Fruit fly (Drosophila melanogaster): Measurements from ENCODE around the gene TfIIFalpha.

Gene TfIIFalpha

DNA sequence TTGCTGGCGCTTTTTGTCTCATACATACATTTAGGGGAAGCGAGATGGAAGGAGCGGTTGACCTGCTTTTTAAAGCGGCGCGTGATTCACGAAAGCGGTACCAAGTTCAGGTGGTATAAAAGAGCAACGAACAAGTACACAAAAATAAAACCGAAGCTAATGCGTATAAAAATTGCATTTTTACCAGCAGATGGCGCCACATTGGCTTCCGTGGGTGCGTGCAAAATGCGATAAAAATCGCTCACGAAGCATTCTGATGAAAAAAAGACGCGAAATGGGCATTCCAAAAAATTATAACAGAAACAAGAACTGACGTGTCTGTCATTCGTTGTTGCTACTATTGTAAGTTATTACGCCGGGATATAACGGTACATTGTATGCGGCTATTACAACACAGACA lies 42.9 kb downstream of the TfIIFalpha start (continued):
- TF ChIP-seq gt (GFP tag; IDR thresholded peaks at IDR 0.05) (no peak), ssp (GFP tag; IDR thresholded peaks at IDR 0.05) (no peak), cas (GFP tag; IDR thresholded peaks at IDR 0.05) (no peak), cato (GFP tag; optimal IDR thresholded peaks at IDR 0.05; ENCODE audit: borderline replicate concordance) (no peak), Med (GFP tag) (peak; percentile 17), CG2116 (GFP tag; optimal IDR thresholded peaks at IDR 0.05) (no peak), CG9609 (GFP tag; optimal IDR thresholded peaks at IDR 0.05) (no peak), sqz (GFP tag; optimal IDR thresholded peaks at IDR 0.05) (peak; percentile 6), gem (tag; optimal IDR thresholded peaks at IDR 0.05) (no peak), dmrt99B (tag; optimal IDR thresholded peaks at IDR 0.05) (no peak), z (GFP tag; IDR thresholded peaks at IDR 0.05) (no peak), insv (GFP tag; optimal IDR thresholded peaks at IDR 0.05) (no peak), CG6791 (GFP tag; IDR thresholded peaks at IDR 0.05; ENCODE audit: partially characterized antibody) (no peak), pros (GFP tag; optimal IDR thresholded peaks at IDR 0.05) (no peak), MTF-1 (GFP tag; optimal IDR thresholded peaks at IDR 0.05; ENCODE audit: borderline replicate concordance) (no peak), CTCF (GFP tag; optimal IDR thresholded peaks at IDR 0.05) (peak; percentile 87), CG17186 (GFP tag; optimal IDR thresholded peaks at IDR 0.05) (no peak), chinmo (GFP tag; IDR thresholded peaks at IDR 0.05; ENCODE audit: partially characterized antibody) (0 out of 4 replicates have a peak, but pooled peaks have one; percentile 47), nom (GFP tag; optimal IDR thresholded peaks at IDR 0.05) (no peak), pzg (GFP tag; optimal IDR thresholded peaks at IDR 0.05) (no peak), CG14441 (GFP tag; IDR thresholded peaks at IDR 0.05) (no peak), ab (GFP tag; optimal IDR thresholded peaks at IDR 0.05) (no peak), CG6175 (GFP tag; IDR thresholded peaks at IDR 0.05) (no peak), CG9876 (GFP tag; optimal IDR thresholded peaks at IDR 0.05) (no peak), CG10274 (GFP tag; optimal IDR thresholded peaks at IDR 0.05) (no peak), sd (tag; optimal IDR thresholded peaks at IDR 0.05) (peak; percentile 91), sr (GFP tag; IDR thresholded peaks at IDR 0.05) (no peak), corto (GFP tag; optimal IDR thresholded peaks at IDR 0.05) (no peak), H2.0 (GFP tag; IDR thresholded peaks at IDR 0.05) (no peak), Blimp-1 (GFP tag; optimal IDR thresholded peaks at IDR 0.05) (no peak)

DNA sequence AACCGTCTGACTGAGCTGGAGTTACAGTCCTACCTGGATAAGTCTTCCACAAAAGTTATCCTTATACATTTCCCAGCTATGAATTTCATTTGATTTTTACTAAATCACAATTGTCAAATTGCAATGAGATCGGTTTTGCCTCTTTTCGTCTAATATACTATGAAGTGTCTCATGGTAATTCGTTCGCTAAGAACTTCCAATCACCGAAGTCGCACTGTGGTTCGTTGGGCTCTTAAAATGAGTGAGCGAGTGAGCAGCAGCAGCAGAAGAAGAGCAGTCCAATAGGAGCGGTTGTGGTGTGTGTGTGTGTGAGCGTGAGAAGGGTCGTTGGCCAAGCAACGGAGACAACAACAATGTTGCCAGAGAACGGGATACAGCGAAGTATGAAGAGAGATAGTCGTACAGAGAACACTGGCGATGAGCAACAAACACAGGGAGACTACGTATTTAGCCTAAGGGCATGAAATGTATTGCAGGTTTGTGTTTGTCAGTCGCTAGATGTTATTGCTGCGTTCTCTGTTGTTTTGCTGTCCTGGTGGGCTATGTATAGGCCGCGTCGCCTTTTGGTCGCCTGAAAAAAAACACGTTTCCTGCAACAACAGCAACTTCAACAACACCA lies 43.8 kb downstream of the TfIIFalpha start:
- TF ChIP-seq lmd (GFP tag; IDR thresholded peaks at IDR 0.05), result peak; percentile 91
- TF ChIP-seq sens-2 (GFP tag; IDR thresholded peaks at IDR 0.05), result peak; percentile 91
- no peak for TF ChIP-seq inv (GFP tag; IDR thresholded peaks at IDR 0.05; ENCODE audit: partially characterized antibody)
- TF ChIP-seq CG13894 (tag; optimal IDR thresholded peaks at IDR 0.05), result peak; percentile 86
- TF ChIP-seq zf30C (GFP tag; optimal IDR thresholded peaks at IDR 0.05), result no peak
- peak; percentile 31 for TF ChIP-seq ash1 (GFP tag; optimal IDR thresholded peaks at IDR 0.05)
- TF ChIP-seq CG6254 (GFP tag; optimal IDR thresholded peaks at IDR 0.05), result peak; percentile 84
- peak; percentile 89 for TF ChIP-seq repo (GFP tag; optimal IDR thresholded peaks at IDR 0.05)
- peak; percentile 89 for TF ChIP-seq schlank (tag; optimal IDR thresholded peaks at IDR 0.05)
- TF ChIP-seq Chrac-16 (GFP tag; optimal IDR thresholded peaks at IDR 0.05), result peak; percentile 93
- TF ChIP-seq yki (optimal IDR thresholded peaks at IDR 0.05), result no peak
- no peak for TF ChIP-seq Doc3 (GFP tag; IDR thresholded peaks at IDR 0.05; ENCODE audit: partially characterized antibody)
- TF ChIP-seq CG5245 (GFP tag; optimal IDR thresholded peaks at IDR 0.05), result peak; percentile 87
- no peak for TF ChIP-seq nerfin-2 (GFP tag; IDR thresholded peaks at IDR 0.05; ENCODE audit: partially characterized antibody)
- TF ChIP-seq Abd-B (GFP tag; optimal IDR thresholded peaks at IDR 0.05), result peak; percentile 87
- TF ChIP-seq CG31388 (GFP tag; optimal IDR thresholded peaks at IDR 0.05), result peak; percentile 46
- peak; percentile 83 for TF ChIP-seq Spps (tag; optimal IDR thresholded peaks at IDR 0.05)
- peak; percentile 81 for TF ChIP-seq CG11723 (GFP tag; optimal IDR thresholded peaks at IDR 0.05)
- TF ChIP-seq Antp (GFP tag; optimal IDR thresholded peaks at IDR 0.05), result peak; percentile 96
- TF ChIP-seq BEAF-32 (GFP tag; optimal IDR thresholded peaks at IDR 0.05), result no peak
- TF ChIP-seq Kr (GFP tag; optimal IDR thresholded peaks at IDR 0.05), result peak; percentile 53
- TF ChIP-seq CG16863 (GFP tag; optimal IDR thresholded peaks at IDR 0.05), result peak; percentile 91

Data from whole organism, embryonic.